Worm (Caenorhabditis elegans) whole organism, L1 larva: ENCODE data around the gene flp-12.

Experiments
- C04F5.9 ChIP-seq: sonication (generic microtip); optimal IDR thresholded peaks from 2 replicates; lab custom pipeline; 2016; ENCODE audit warnings: missing genetic modification characterization, missing compliant biosample characterization
- C16A3.4 ChIP-seq: fragments of 150-350 bp; optimal IDR thresholded peaks from 2 replicates; lab custom pipeline; 2014; ENCODE audit warnings: missing biosample characterization, missing genetic modification characterization
- F16B12.6 ChIP-seq: fragments of 150-350 bp; optimal IDR thresholded peaks from 2 replicates; lab custom pipeline; 2014; ENCODE audit warnings: missing biosample characterization, missing genetic modification characterization
- Y116A8C.19 ChIP-seq: sonication (generic microtip); optimal IDR thresholded peaks from 2 replicates; lab custom pipeline; 2016; ENCODE audit warnings: missing compliant biosample characterization, missing genetic modification characterization, borderline replicate concordance
- alr-1 ChIP-seq: fragments of 200-800 bp; sonication (Bioruptor generic); optimal IDR thresholded peaks from 2 replicates; lab custom pipeline; 2018; ENCODE audit warnings: borderline replicate concordance, mild to moderate bottlenecking, missing genetic modification characterization, missing compliant biosample characterization
- aly-2 ChIP-seq: fragments of 150-350 bp; optimal IDR thresholded peaks from 2 replicates; lab custom pipeline; 2014; ENCODE audit warnings: missing biosample characterization, missing genetic modification characterization
- ama-1 ChIP-seq: fragments of 150-350 bp; optimal IDR thresholded peaks from 2 replicates; lab custom pipeline; 2014
- ceh-8 ChIP-seq: fragments of 200-800 bp; sonication (Bioruptor generic); optimal IDR thresholded peaks from 2 replicates; lab custom pipeline; 2018; ENCODE audit warnings: mild to moderate bottlenecking, missing genetic modification characterization, moderate library complexity, missing compliant biosample characterization
- ceh-88 ChIP-seq: fragments of 200-800 bp; sonication (Bioruptor generic); IDR thresholded peaks from 2 replicates; pipeline ENCODE4 v1.3.6; 2022; ENCODE audit warnings: missing genetic modification characterization, missing compliant biosample characterization
- ceh-90 ChIP-seq: sonication (generic microtip); optimal IDR thresholded peaks from 2 replicates; lab custom pipeline; 2016; ENCODE audit warnings: missing genetic modification characterization, missing compliant biosample characterization
- ces-1 ChIP-seq: fragments of 150-350 bp; optimal IDR thresholded peaks from 2 replicates; lab custom pipeline; 2014; ENCODE audit warnings: missing biosample characterization, missing genetic modification reagents, missing genetic modification characterization
- dpl-1 ChIP-seq, 3 experiments: fragments of 150-350 bp in 2 of 3; sonication (generic microtip) in 1 of 3; optimal IDR thresholded peaks; 2 replicates each; lab custom pipeline; 2014 to 2017; ENCODE audit warnings: missing biosample characterization in 3 of 3, missing genetic modification characterization in 3 of 3, missing genetic modification reagents in 3 of 3
- efl-3 ChIP-seq: fragments of 200-800 bp; sonication (Bioruptor generic); optimal IDR thresholded peaks from 2 replicates; lab custom pipeline; 2018; ENCODE audit warnings: mild to moderate bottlenecking, missing genetic modification characterization, missing compliant biosample characterization
- egl-13 ChIP-seq: sonication (generic microtip); optimal IDR thresholded peaks from 2 replicates; lab custom pipeline; 2016; ENCODE audit warnings: missing genotype, missing genetic modification reagents, missing genetic modification characterization, missing compliant biosample characterization
- elt-3 ChIP-seq, 6 experiments: fragments of 150-350 bp in 1 of 6; sonication (generic microtip); optimal IDR thresholded peaks; 2 replicates each; lab custom pipeline; 2017 to 2018; ENCODE audit warnings: missing biosample characterization in 6 of 6, missing genetic modification characterization in 6 of 6, inconsistent platforms in 1 of 6
- ets-5 ChIP-seq: fragments of 200-800 bp; sonication (Bioruptor generic); IDR thresholded peaks from 2 replicates; pipeline ENCODE4 v1.3.6; 2022; ENCODE audit warnings: missing genetic modification characterization, missing compliant biosample characterization
- fkh-4 ChIP-seq: sonication (generic microtip); optimal IDR thresholded peaks from 2 replicates; lab custom pipeline; 2016; ENCODE audit warnings: missing compliant biosample characterization, missing genetic modification characterization, borderline replicate concordance
- fos-1 ChIP-seq: fragments of 150-350 bp; optimal IDR thresholded peaks from 2 replicates; lab custom pipeline; 2014; ENCODE audit warnings: missing biosample characterization, missing genetic modification characterization
- grh-1 ChIP-seq: fragments of 200-800 bp; sonication (Bioruptor generic); IDR thresholded peaks from 2 replicates; pipeline ENCODE4 v1.3.6; 2022; ENCODE audit warnings: missing genetic modification reagents, missing genetic modification characterization, missing compliant biosample characterization
- hlh-17 ChIP-seq: fragments of 200-800 bp; sonication (Bioruptor generic); optimal IDR thresholded peaks from 2 replicates; lab custom pipeline; 2018; ENCODE audit warnings: missing genetic modification characterization, mild to moderate bottlenecking, missing compliant biosample characterization, moderate library complexity, borderline replicate concordance
- isw-1 ChIP-seq: fragments of 200-800 bp; sonication (Bioruptor generic); IDR thresholded peaks from 2 replicates; pipeline ENCODE4 v1.3.6; 2022; ENCODE audit warnings: missing genetic modification characterization, missing compliant biosample characterization
- jun-1 ChIP-seq: fragments of 150-350 bp; optimal IDR thresholded peaks from 2 replicates; lab custom pipeline; 2014; ENCODE audit warnings: missing biosample characterization, missing genetic modification reagents, missing genetic modification characterization
- lin-14 ChIP-seq: fragments of 200-800 bp; sonication (Bioruptor generic); optimal IDR thresholded peaks from 2 replicates; lab custom pipeline; 2018; ENCODE audit warnings: mild to moderate bottlenecking, missing genetic modification characterization, moderate library complexity, missing compliant biosample characterization
- lin-35 ChIP-seq, 2 experiments: fragments of 150-350 bp; optimal IDR thresholded peaks; 2 replicates each; lab custom pipeline; 2014; ENCODE audit warnings: missing biosample characterization in 2 of 2, missing genetic modification characterization in 2 of 2, missing genetic modification reagents in 2 of 2
- lin-39 ChIP-seq: fragments of 150-350 bp; optimal IDR thresholded peaks from 2 replicates; lab custom pipeline; 2014; ENCODE audit warnings: missing biosample characterization, missing genetic modification reagents, missing genetic modification characterization
- lsy-2 ChIP-seq, 2 experiments: fragments of 150-350 bp; optimal IDR thresholded peaks; 2 replicates each; lab custom pipeline; 2014; ENCODE audit warnings: missing biosample characterization in 2 of 2, missing genetic modification characterization in 2 of 2
- mab-9 ChIP-seq: fragments of 200-800 bp; sonication (Bioruptor generic); IDR thresholded peaks from 2 replicates; pipeline ENCODE4 v1.3.6; 2022; ENCODE audit warnings: missing genetic modification reagents, missing genetic modification characterization, missing compliant biosample characterization
- mef-2 ChIP-seq: fragments of 150-350 bp; optimal IDR thresholded peaks from 2 replicates; lab custom pipeline; 2014; ENCODE audit warnings: missing biosample characterization, missing genetic modification characterization
- mep-1 ChIP-seq: fragments of 150-350 bp; optimal IDR thresholded peaks from 2 replicates; lab custom pipeline; 2014; ENCODE audit warnings: missing biosample characterization, missing genetic modification characterization
- nhr-11 ChIP-seq: fragments of 150-350 bp; optimal IDR thresholded peaks from 2 replicates; lab custom pipeline; 2014; ENCODE audit warnings: missing biosample characterization, missing genetic modification characterization
- nhr-237 ChIP-seq: fragments of 150-350 bp; optimal IDR thresholded peaks from 2 replicates; lab custom pipeline; 2014; ENCODE audit warnings: missing biosample characterization, missing genetic modification characterization
- nhr-28 ChIP-seq: fragments of 150-350 bp; optimal IDR thresholded peaks from 2 replicates; lab custom pipeline; 2014; ENCODE audit warnings: missing biosample characterization, missing genetic modification characterization
- nhr-47 ChIP-seq: sonication (generic microtip); optimal IDR thresholded peaks from 2 replicates; lab custom pipeline; 2016; ENCODE audit warnings: mild to moderate bottlenecking, missing genetic modification characterization, moderate library complexity, missing compliant biosample characterization
- nhr-76 ChIP-seq: sonication (generic microtip); optimal IDR thresholded peaks from 2 replicates; lab custom pipeline; 2017; ENCODE audit warnings: missing biosample characterization, missing genetic modification characterization
- nhr-77 ChIP-seq: fragments of 150-350 bp; optimal IDR thresholded peaks from 2 replicates; lab custom pipeline; 2014; ENCODE audit warnings: missing biosample characterization, missing genetic modification characterization
- nhr-84 ChIP-seq: sonication (generic microtip); optimal IDR thresholded peaks from 2 replicates; lab custom pipeline; 2017; ENCODE audit warnings: missing biosample characterization, missing genetic modification characterization
- nhr-90 ChIP-seq: sonication (generic microtip); optimal IDR thresholded peaks from 2 replicates; lab custom pipeline; 2016; ENCODE audit warnings: mild to moderate bottlenecking, missing genetic modification characterization, missing compliant biosample characterization; ENCODE audit not compliant: poor library complexity
- pax-3 ChIP-seq: fragments of 200-800 bp; sonication (Bioruptor generic); optimal IDR thresholded peaks from 2 replicates; lab custom pipeline; 2018; ENCODE audit warnings: mild to moderate bottlenecking, missing genetic modification characterization, moderate library complexity, missing compliant biosample characterization
- pqm-1 ChIP-seq: sonication (generic microtip); optimal IDR thresholded peaks from 3 replicates; lab custom pipeline; 2017; ENCODE audit warnings: missing biosample characterization, missing genetic modification characterization
- snpc-4 ChIP-seq: fragments of 150-350 bp; optimal IDR thresholded peaks from 2 replicates; lab custom pipeline; 2014; ENCODE audit warnings: missing biosample characterization, missing genetic modification characterization
- snu-23 ChIP-seq: sonication (generic microtip); optimal IDR thresholded peaks from 2 replicates; lab custom pipeline; 2016; ENCODE audit warnings: missing genetic modification characterization, missing compliant biosample characterization
- sup-37 ChIP-seq: fragments of 200-800 bp; sonication (Bioruptor generic); optimal IDR thresholded peaks from 2 replicates; lab custom pipeline; 2018; ENCODE audit warnings: mild to moderate bottlenecking, missing genetic modification characterization, missing compliant biosample characterization
- swsn-7 ChIP-seq: sonication (generic microtip); optimal IDR thresholded peaks from 2 replicates; lab custom pipeline; 2016; ENCODE audit warnings: missing genetic modification characterization, missing compliant biosample characterization
- tlp-1 ChIP-seq: fragments of 150-350 bp; optimal IDR thresholded peaks from 2 replicates; lab custom pipeline; 2014; ENCODE audit warnings: missing biosample characterization, missing genetic modification characterization
- unc-130 ChIP-seq: fragments of 150-350 bp; optimal IDR thresholded peaks from 2 replicates; lab custom pipeline; 2017; ENCODE audit warnings: missing biosample characterization, missing genetic modification characterization, inconsistent platforms
- unc-30 ChIP-seq: sonication (generic microtip); optimal IDR thresholded peaks from 2 replicates; lab custom pipeline; 2017; ENCODE audit warnings: missing biosample characterization, missing genetic modification characterization
- vab-15 ChIP-seq: sonication (generic microtip); optimal IDR thresholded peaks from 2 replicates; lab custom pipeline; 2017; ENCODE audit warnings: missing genotype, mild to moderate bottlenecking, missing genetic modification characterization, missing compliant biosample characterization
- xbp-1 ChIP-seq: sonication (generic microtip); optimal IDR thresholded peaks from 2 replicates; lab custom pipeline; 2016; ENCODE audit warnings: missing genetic modification characterization, missing compliant biosample characterization
- zag-1 ChIP-seq: fragments of 150-350 bp; optimal IDR thresholded peaks from 2 replicates; lab custom pipeline; 2014; ENCODE audit warnings: missing biosample characterization, missing genetic modification characterization
- zip-4 ChIP-seq: fragments of 200-800 bp; sonication (Bioruptor generic); optimal IDR thresholded peaks from 2 replicates; lab custom pipeline; 2018; ENCODE audit warnings: mild to moderate bottlenecking, missing genetic modification characterization, moderate library complexity, missing compliant biosample characterization
- ztf-4 ChIP-seq: fragments of 150-350 bp; optimal IDR thresholded peaks from 2 replicates; lab custom pipeline; 2014; ENCODE audit warnings: missing biosample characterization, missing genetic modification characterization

Gene flp-12

DNA sequence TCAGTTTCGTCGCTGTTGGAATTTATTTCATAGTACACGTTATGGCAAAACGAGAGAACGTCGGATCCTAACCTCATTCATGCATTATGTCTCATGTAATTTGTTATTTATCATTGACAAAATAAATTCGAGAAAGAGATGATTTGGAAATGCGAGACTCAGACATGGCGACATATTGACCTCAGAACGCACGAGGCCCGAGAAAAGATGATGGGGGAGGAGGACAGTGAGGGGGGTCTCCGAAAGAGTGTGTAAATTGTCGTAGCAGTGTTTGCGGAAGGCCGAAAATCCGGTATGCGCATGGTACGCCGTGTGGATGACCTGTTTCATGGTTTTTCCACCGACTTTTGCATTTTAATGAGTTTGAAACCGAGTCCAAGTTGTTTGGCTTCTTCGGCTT lies 43.5 kb upstream of the flp-12 start (continued):
- TF ChIP-seq C16A3.4 (peak; percentile 43), fkh-4 (tag; lab: Kevin White, UChicago) (no peak), snpc-4 (tag; lab: Kevin White, UChicago) (peak; percentile 33), hlh-17 (GFP tag; lab: Kevin White, UChicago) (no peak), efl-3 (GFP tag; lab: Kevin White, UChicago) (no peak), lin-14 (peak; percentile 88), mab-9 (GFP tag; lab: Robert Waterston, UW) (no peak), nhr-76 (tag; lab: Kevin White, UChicago) (no peak), jun-1 (tag; lab: Kevin White, UChicago) (no peak), ces-1 (GFP tag; lab: Kevin White, UChicago) (no peak), unc-130 (tag; lab: Kevin White, UChicago) (no peak), zip-4 (GFP tag; lab: Kevin White, UChicago) (no peak), nhr-11 (tag; lab: Kevin White, UChicago) (no peak), nhr-28 (tag; lab: Kevin White, UChicago) (no peak), F16B12.6 (tag; lab: Kevin White, UChicago) (peak; percentile 88), unc-30 (tag; lab: Kevin White, UChicago) (no peak), ceh-88 (GFP tag; lab: Robert Waterston, UW) (no peak), nhr-47 (tag; lab: Kevin White, UChicago) (peak; percentile 65), nhr-237 (tag; lab: Kevin White, UChicago) (no peak), isw-1 (GFP tag; lab: Robert Waterston, UW) (peak; percentile 21; the same call in 1 of the 2 replicates), Y116A8C.19 (tag; lab: Kevin White, UChicago) (no peak), pax-3 (no peak), grh-1 (GFP tag; lab: Robert Waterston, UW) (0 out of 2 replicates have a peak, but pooled peaks have one; percentile 37), sup-37 (no peak), lin-35 (GFP tag; optimal IDR thresholded peaks at IDR 0.05; lab: Kevin White, UChicago) (peak; percentile 13 to 40), nhr-90 (tag; lab: Kevin White, UChicago) (no peak), elt-3 (tag; optimal IDR thresholded peaks at IDR 0.05; lab: Kevin White, UChicago) (peak in 1 of 6 experiments; percentile 65), lin-39 (tag; lab: Kevin White, UChicago) (peak; percentile 30), aly-2 (tag; lab: Kevin White, UChicago) (no peak), ets-5 (GFP tag; lab: Robert Waterston, UW) (no peak), alr-1 (tag; lab: Kevin White, UChicago) (no peak), fos-1 (tag; lab: Kevin White, UChicago) (no peak), egl-13 (peak; percentile 23), ama-1 (no peak), snu-23 (peak; percentile 70), xbp-1 (tag; lab: Kevin White, UChicago) (peak; percentile 66), nhr-77 (tag; lab: Kevin White, UChicago) (no peak), ceh-90 (tag; lab: Kevin White, UChicago) (no peak), zag-1 (tag; lab: Kevin White, UChicago) (no peak), C04F5.9 (tag; lab: Kevin White, UChicago) (no peak), mef-2 (tag; lab: Kevin White, UChicago) (no peak), pqm-1 (tag; lab: Kevin White, UChicago) (no peak), tlp-1 (no peak), ztf-4 (tag; lab: Kevin White, UChicago) (no peak), lsy-2 (tag; optimal IDR thresholded peaks at IDR 0.05; lab: Kevin White, UChicago) (peak; percentile 34 to 64), vab-15 (peak; percentile 17), dpl-1 (GFP tag; optimal IDR thresholded peaks at IDR 0.05; lab: Kevin White, UChicago) (peak; percentile 2 to 26 (median 8)), mep-1 (tag; lab: Kevin White, UChicago) (peak; percentile 64), nhr-84 (tag; lab: Kevin White, UChicago) (no peak), ceh-8 (GFP tag; lab: Kevin White, UChicago) (no peak), swsn-7 (tag; lab: Kevin White, UChicago) (peak; percentile 46)
